Fruit fly (Drosophila melanogaster): Measurements from ENCODE around the gene indra.

DNA sequence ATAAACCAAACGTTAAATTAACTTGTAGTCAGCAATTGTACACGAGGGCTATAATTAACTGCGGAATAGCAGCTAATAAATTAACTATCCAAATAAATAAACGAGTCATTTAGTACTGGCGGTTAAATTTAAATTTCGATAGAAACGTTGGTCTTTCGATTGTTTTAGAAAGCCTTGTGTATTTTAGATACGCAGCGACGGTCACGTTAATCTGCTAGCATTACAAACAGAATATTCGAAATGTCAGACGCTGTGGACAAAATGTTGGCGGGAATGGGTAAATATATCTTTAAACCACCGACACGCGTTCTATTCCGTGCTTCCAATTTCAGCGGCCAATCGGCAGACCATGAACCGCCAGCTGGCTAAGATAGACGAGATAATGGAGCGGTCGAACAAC is 10.7 kb downstream of the indra start, which contains the start of gene msd1:
- TF ChIP-seq CG16815 (GFP tag; optimal IDR thresholded peaks at IDR 0.05) (no peak), CG15073 (GFP tag; optimal IDR thresholded peaks at IDR 0.05) (no peak), sisA (GFP tag; IDR thresholded peaks at IDR 0.05) (no peak), CG17361 (GFP tag; IDR thresholded peaks at IDR 0.05) (no peak), eyg (GFP tag; optimal IDR thresholded peaks at IDR 0.05) (no peak), ac (GFP tag; optimal IDR thresholded peaks at IDR 0.05) (no peak), Doc2 (GFP tag; IDR thresholded peaks at IDR 0.05) (no peak)

Measured in whole organism, embryonic.